Fruit fly (Drosophila melanogaster) whole organism, wandering third instar larva: ENCODE measurements around the gene CG14968.

Experiments used
- CG9705 ChIP-seq: fragments of 200-800 bp; sonication (Bioruptor generic); optimal IDR thresholded peaks from 2 replicates; lab custom pipeline; 2018; ENCODE audit warnings: missing biosample characterization, mild to moderate bottlenecking, missing genetic modification characterization
- HLH106 ChIP-seq: fragments of 200-800 bp; optimal IDR thresholded peaks from 3 replicates; lab custom pipeline; 2019; ENCODE audit warnings: missing biosample characterization, mild to moderate bottlenecking, missing genetic modification characterization, moderate library complexity
- Myc ChIP-seq: fragments of >200 bp; optimal IDR thresholded peaks from 2 replicates; lab custom pipeline; 2017
- Rel ChIP-seq, 2 experiments: fragments of 200-800 bp; sonication (Bioruptor generic) in 1 of 2; optimal IDR thresholded peaks; 2 replicates in 1 of 2; 3 replicates in 1 of 2; lab custom pipeline; 2016 to 2019; ENCODE audit warnings: mild to moderate bottlenecking in 2 of 2, missing biosample characterization in 2 of 2, missing genetic modification characterization in 2 of 2, moderate library complexity in 1 of 2
- dl ChIP-seq, 2 experiments: fragments of 175-275, 200-275 bp in 1 of 2; fragments of 200-275 bp in 1 of 2; sonication (Bioruptor generic); optimal IDR thresholded peaks; lab custom pipeline; 2018; ENCODE audit warnings: mild to moderate bottlenecking in 2 of 2, missing biosample characterization in 2 of 2, missing genetic modification characterization in 2 of 2, moderate library complexity in 2 of 2; ENCODE audit not compliant: partially characterized antibody in 2 of 2, insufficient read depth in 1 of 2
- dmrt93B ChIP-seq: fragments of 200-800 bp; sonication (Bioruptor generic); optimal IDR thresholded peaks from 2 replicates; lab custom pipeline; 2018; ENCODE audit warnings: missing biosample characterization, mild to moderate bottlenecking, missing genetic modification characterization
- dsf ChIP-seq: sonication (Bioruptor generic); optimal IDR thresholded peaks from 2 replicates; lab custom pipeline; 2016; ENCODE audit warnings: missing biosample characterization, missing genetic modification characterization, borderline replicate concordance
- ey ChIP-seq: fragments of 200-800 bp; sonication (Bioruptor generic); optimal IDR thresholded peaks from 2 replicates; lab custom pipeline; 2016; ENCODE audit warnings: missing biosample characterization, missing genetic modification characterization
- pan ChIP-seq: fragments of >200 bp; optimal IDR thresholded peaks from 2 replicates; lab custom pipeline; 2017
- psq ChIP-seq: fragments of 200-800 bp; sonication (Bioruptor generic); optimal IDR thresholded peaks from 3 replicates; lab custom pipeline; 2017; ENCODE audit warnings: missing biosample characterization, mild to moderate bottlenecking, missing genetic modification characterization, moderate library complexity
- sv ChIP-seq: fragments of 200-800 bp; sonication (Bioruptor generic); optimal IDR thresholded peaks from 3 replicates; lab custom pipeline; 2016; ENCODE audit warnings: missing biosample characterization, missing genetic modification characterization
- usp ChIP-seq: fragments of >200 bp; optimal IDR thresholded peaks from 2 replicates; lab custom pipeline; 2017; ENCODE audit warnings: missing biosample characterization, missing genetic modification characterization
- woc ChIP-seq: sonication (Bioruptor generic); optimal IDR thresholded peaks from 2 replicates; lab custom pipeline; 2016; ENCODE audit warnings: missing biosample characterization, mild to moderate bottlenecking, missing genetic modification characterization

- TF ChIP-seq dmrt93B (no peak), psq (GFP tag; lab: Kevin White, UChicago) (no peak), pan (lab: Kevin White, UChicago) (no peak), ey (GFP tag; lab: Kevin White, UChicago) (no peak), dsf (GFP tag; lab: Kevin White, UChicago) (no peak), dl (GFP tag; optimal IDR thresholded peaks at IDR 0.05; lab: Kevin White, UChicago; ENCODE audit: insufficient read depth in 1 of 2, partially characterized antibody in 2 of 2) (no peak), HLH106 (no peak), usp (GFP tag; lab: Kevin White, UChicago) (no peak), Myc (no peak), sv (GFP tag; lab: Kevin White, UChicago) (no peak), CG9705 (GFP tag; lab: Kevin White, UChicago) (no peak), woc (GFP tag; lab: Kevin White, UChicago) (no peak), Rel (GFP tag; optimal IDR thresholded peaks at IDR 0.05; lab: Kevin White, UChicago) (no peak), Rel (tag; optimal IDR thresholded peaks at IDR 0.05; lab: Kevin White, UChicago) (no peak)
Measured at dm6 chr3L:3346294-3346693, 43.4 kb upstream of the CG14968 start.
